Worm (Caenorhabditis elegans) whole organism, mixed stage, embryonic: Measurements from ENCODE around the gene wbp-11.

Experiments used
- blmp-1 ChIP-seq: fragments of 150-350 bp; optimal IDR thresholded peaks from 2 replicates; lab custom pipeline; 2014; ENCODE audit warnings: missing biosample characterization, missing genetic modification characterization
- ces-1 ChIP-seq: fragments of 150-350 bp; optimal IDR thresholded peaks from 2 replicates; lab custom pipeline; 2014; ENCODE audit warnings: missing biosample characterization, missing genetic modification reagents, missing genetic modification characterization
- elt-3 ChIP-seq: fragments of 150-350 bp; optimal IDR thresholded peaks from 2 replicates; lab custom pipeline; 2014; ENCODE audit warnings: missing biosample characterization, missing genetic modification characterization
- lsy-2 ChIP-seq: fragments of 150-350 bp; optimal IDR thresholded peaks from 2 replicates; lab custom pipeline; 2014; ENCODE audit warnings: missing biosample characterization, missing genetic modification characterization
- mls-2 ChIP-seq: sonication (generic microtip); optimal IDR thresholded peaks from 2 replicates; lab custom pipeline; 2016; ENCODE audit warnings: mild to moderate bottlenecking, missing genetic modification characterization, moderate library complexity, missing compliant biosample characterization
- nhr-237 ChIP-seq: fragments of 150-350 bp; optimal IDR thresholded peaks from 2 replicates; lab custom pipeline; 2014; ENCODE audit warnings: missing biosample characterization, missing genetic modification characterization
- nhr-28 ChIP-seq: fragments of 150-350 bp; optimal IDR thresholded peaks from 2 replicates; lab custom pipeline; 2014; ENCODE audit warnings: missing biosample characterization, missing genetic modification characterization
- nhr-76 ChIP-seq: sonication (generic microtip); optimal IDR thresholded peaks from 2 replicates; lab custom pipeline; 2017; ENCODE audit warnings: missing biosample characterization, missing genetic modification characterization
- unc-120 ChIP-seq: sonication (generic microtip); optimal IDR thresholded peaks from 2 replicates; lab custom pipeline; 2017; ENCODE audit warnings: missing genetic modification characterization, missing compliant biosample characterization; ENCODE audit not compliant: poor library complexity, severe bottlenecking
- unc-62 ChIP-seq: fragments of 150-350 bp; optimal IDR thresholded peaks from 2 replicates; lab custom pipeline; 2014; ENCODE audit warnings: missing biosample characterization, missing genetic modification reagents, missing genetic modification characterization

DNA sequence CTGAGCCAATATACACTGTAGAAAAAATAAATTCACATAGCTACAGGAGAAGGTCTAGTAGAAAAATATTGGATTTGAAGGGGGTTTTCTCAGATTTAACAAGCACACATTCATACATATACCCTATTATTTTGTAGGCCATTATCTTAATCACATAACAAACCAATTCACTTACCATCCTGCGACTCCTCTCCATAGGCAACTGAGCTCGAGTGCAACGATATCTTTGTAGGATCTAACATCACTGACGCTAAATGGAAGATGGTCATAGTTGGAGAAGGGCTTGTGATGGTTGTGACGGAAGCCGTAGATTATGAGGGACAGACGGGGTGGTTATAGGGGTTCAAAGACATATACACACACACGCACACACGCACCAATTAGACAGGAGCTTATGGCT lies 8.6 kb upstream of the wbp-11 start:
- TF ChIP-seq nhr-28 (tag; lab: Kevin White, UChicago) (no peak), elt-3 (tag; lab: Kevin White, UChicago) (no peak), unc-62 (GFP tag; lab: Kevin White, UChicago) (no peak), mls-2 (tag; lab: Kevin White, UChicago) (no peak), nhr-237 (tag; lab: Kevin White, UChicago) (no peak), unc-120 (no peak), nhr-76 (no peak), ces-1 (GFP tag; lab: Kevin White, UChicago) (no peak), blmp-1 (tag; lab: Kevin White, UChicago) (no peak), lsy-2 (tag; lab: Kevin White, UChicago) (no peak)
